Fruit fly (Drosophila melanogaster): ENCODE measurements around the gene JhI-21.

Gene JhI-21

dm6 chr2L:12011682-12012655 lies 43.9 kb downstream of the JhI-21 start (continued):
- TF ChIP-seq yki (optimal IDR thresholded peaks at IDR 0.05) (no peak), onecut (GFP tag; IDR thresholded peaks at IDR 0.05) (peak; percentile 84), hth (optimal IDR thresholded peaks at IDR 0.05) (no peak), stc (GFP tag; IDR thresholded peaks at IDR 0.05) (no peak), CG9437 (GFP tag; optimal IDR thresholded peaks at IDR 0.05) (no peak), Dp (GFP tag; optimal IDR thresholded peaks at IDR 0.05) (peak; percentile 41), slbo (GFP tag; IDR thresholded peaks at IDR 0.05) (no peak), dan (GFP tag; IDR thresholded peaks at IDR 0.05) (no peak), bbx (GFP tag; IDR thresholded peaks at IDR 0.05; ENCODE audit: partially characterized antibody) (no peak), CG14050 (GFP tag; IDR thresholded peaks at IDR 0.05) (no peak), wek (GFP tag; optimal IDR thresholded peaks at IDR 0.05) (peak; percentile 69), Sox100B (GFP tag; optimal IDR thresholded peaks at IDR 0.05) (no peak), dm (GFP tag; optimal IDR thresholded peaks at IDR 0.05) (peak; percentile 84), tgo (GFP tag; IDR thresholded peaks at IDR 0.05) (no peak), sc (optimal IDR thresholded peaks at IDR 0.05) (no peak), sc (GFP tag; optimal IDR thresholded peaks at IDR 0.05) (no peak), hb (GFP tag; IDR thresholded peaks at IDR 0.05; ENCODE audit: partially characterized antibody) (no peak), GATAe (GFP tag; conservative IDR thresholded peaks at IDR 0.05) (no peak), unpg (GFP tag; optimal IDR thresholded peaks at IDR 0.05) (peak; percentile 57), sim (GFP tag; IDR thresholded peaks at IDR 0.05) (no peak), B-H1 (GFP tag; IDR thresholded peaks at IDR 0.05) (no peak), CG31441 (GFP tag; IDR thresholded peaks at IDR 0.05) (no peak), HLH3B (GFP tag; IDR thresholded peaks at IDR 0.05) (no peak), grau (tag; optimal IDR thresholded peaks at IDR 0.05) (peak; percentile 72), ham (GFP tag; IDR thresholded peaks at IDR 0.05) (no peak), Dfd (GFP tag; optimal IDR thresholded peaks at IDR 0.05) (no peak), CG9932 (GFP tag; IDR thresholded peaks at IDR 0.05) (no peak), lilli (GFP tag; optimal IDR thresholded peaks at IDR 0.05) (peak; percentile 86), fd102C (GFP tag; optimal IDR thresholded peaks at IDR 0.05) (peak; percentile 34), Doc2 (GFP tag; IDR thresholded peaks at IDR 0.05) (no peak), Nf-YA (GFP tag; IDR thresholded peaks at IDR 0.05) (no peak), CG9215 (GFP tag; IDR thresholded peaks at IDR 0.05) (no peak), schlank (tag; optimal IDR thresholded peaks at IDR 0.05) (peak; percentile 54), lab (GFP tag; optimal IDR thresholded peaks at IDR 0.05) (peak; percentile 94), CG17802 (tag; optimal IDR thresholded peaks at IDR 0.05) (no peak), pum (GFP tag; optimal IDR thresholded peaks at IDR 0.05) (peak; percentile 59), Opbp (GFP tag; IDR thresholded peaks at IDR 0.05; ENCODE audit: partially characterized antibody) (no peak), Hr51 (GFP tag; optimal IDR thresholded peaks at IDR 0.05) (peak; percentile 72 to 77), Scr (GFP tag; IDR thresholded peaks at IDR 0.05; ENCODE audit: partially characterized antibody) (no peak), trh (GFP tag; optimal IDR thresholded peaks at IDR 0.05) (no peak), her (GFP tag; optimal IDR thresholded peaks at IDR 0.05) (peak; percentile 85), fd96Cb (tag; optimal IDR thresholded peaks at IDR 0.05) (peak; percentile 26), mirr (GFP tag; optimal IDR thresholded peaks at IDR 0.05) (peak; percentile 93), Dek (tag; optimal IDR thresholded peaks at IDR 0.05) (peak; percentile 60), CG6254 (GFP tag; optimal IDR thresholded peaks at IDR 0.05) (peak; percentile 59), gt (GFP tag; IDR thresholded peaks at IDR 0.05) (no peak), CG7271 (tag; optimal IDR thresholded peaks at IDR 0.05) (peak; percentile 30), CG8089 (GFP tag; optimal IDR thresholded peaks at IDR 0.05) (peak; percentile 56), bigmax (GFP tag; optimal IDR thresholded peaks at IDR 0.05) (peak; percentile 56), CG10654 (GFP tag; optimal IDR thresholded peaks at IDR 0.05) (peak; percentile 60)
